Worm (Caenorhabditis elegans): ENCODE data around the gene nfyb-1.

- TF ChIP-seq T22C8.4 (GFP tag; IDR thresholded peaks at IDR 0.05) (no peak), med-1 (GFP tag; optimal IDR thresholded peaks at IDR 0.05; ENCODE audit: insufficient read depth) (no peak), ref-1 (GFP tag; conservative IDR thresholded peaks at IDR 0.05) (no peak), ztf-29 (GFP tag; IDR thresholded peaks at IDR 0.05) (no peak)
Measured at ce11 chrII:473203-473602, 6.0 kb upstream of the nfyb-1 start, which contains the start of gene W07E6.5.

Data from whole organism, midembryonic.